Worm (Caenorhabditis elegans): Measurements from ENCODE around the gene T16G1.3.
A peak's percentile ranks its signal among the peaks of the same experiment; 100 is the strongest.

The T16G1.3 gene

DNA sequence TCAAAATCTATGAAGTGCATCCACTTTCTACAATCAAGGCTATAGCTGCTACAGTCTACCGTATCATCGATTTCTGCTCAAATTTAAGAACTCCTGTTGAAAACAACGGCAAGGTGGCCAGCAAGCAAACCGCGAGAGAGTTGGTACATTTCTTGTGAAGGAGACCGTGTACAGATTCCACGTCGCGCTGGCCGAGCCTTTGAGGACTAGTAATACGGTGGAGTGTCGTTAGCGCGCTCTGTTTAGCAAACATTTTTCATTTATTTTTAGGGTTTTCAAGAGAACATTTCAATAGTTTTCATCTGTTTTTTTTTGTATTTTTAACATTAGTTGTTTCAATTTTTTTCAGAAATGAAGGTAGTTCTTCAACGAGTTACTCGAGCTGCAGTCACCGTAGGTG is 8.2 kb upstream of the T16G1.3 start, which contains the start of gene pqn-68:
TSS of gene pqn-68 (plus strand) at position 350 of the 400 bp plus-strand sequence.
- TF ChIP-seq Y75B8A.6 (GFP tag; IDR thresholded peaks at IDR 0.05) (no peak), lin-1 (GFP tag; IDR thresholded peaks at IDR 0.05) (no peak), hlh-30 (tag; optimal IDR thresholded peaks at IDR 0.05; ENCODE audit: insufficient read depth) (peak; percentile 8), hif-1 (tag; optimal IDR thresholded peaks at IDR 0.05) (peak in 1 of 2 experiments; percentile 8), daf-16 (GFP tag; optimal IDR thresholded peaks at IDR 0.05) (no peak), daf-16 (tag; optimal IDR thresholded peaks at IDR 0.05) (peak; percentile 6), tra-1 (GFP tag; IDR thresholded peaks at IDR 0.05) (no peak), T26A8.4 (GFP tag; IDR thresholded peaks at IDR 0.05) (no peak), ctbp-1 (GFP tag; IDR thresholded peaks at IDR 0.05) (no peak), Y48G9A.11 (GFP tag; IDR thresholded peaks at IDR 0.05) (no peak), dve-1 (tag; optimal IDR thresholded peaks at IDR 0.05; ENCODE audit: insufficient read depth) (peak; percentile 17), dpl-1 (GFP tag; optimal IDR thresholded peaks at IDR 0.05) (peak; percentile 25), nhr-76 (tag; optimal IDR thresholded peaks at IDR 0.05) (no peak), fkh-10 (GFP tag; optimal IDR thresholded peaks at IDR 0.05) (no peak), nhr-6 (tag; optimal IDR thresholded peaks at IDR 0.05) (peak; percentile 80), aha-1 (tag) (peak; percentile 71), zfp-3 (GFP tag; conservative IDR thresholded peaks at IDR 0.05) (no peak), sdz-12 (GFP tag; optimal IDR thresholded peaks at IDR 0.05) (no peak), gei-8 (GFP tag; optimal IDR thresholded peaks at IDR 0.05) (no peak), daf-12 (tag; optimal IDR thresholded peaks at IDR 0.05) (no peak), egl-27 (tag; optimal IDR thresholded peaks at IDR 0.05) (no peak), ZK337.2 (GFP tag; IDR thresholded peaks at IDR 0.05) (no peak), T20F7.1 (GFP tag; optimal IDR thresholded peaks at IDR 0.05) (peak; percentile 92), mes-2 (tag; optimal IDR thresholded peaks at IDR 0.05; ENCODE audit: poor library complexity, severe bottlenecking) (peak; percentile 85), lsy-2 (tag; optimal IDR thresholded peaks at IDR 0.05) (peak in 1 of 2 experiments; percentile 55), madf-5 (GFP tag; IDR thresholded peaks at IDR 0.05) (no peak), ceh-20 (GFP tag; IDR thresholded peaks at IDR 0.05) (no peak), Y5F2A.4 (GFP tag; optimal IDR thresholded peaks at IDR 0.05) (no peak), F37D6.2 (tag; optimal IDR thresholded peaks at IDR 0.05) (no peak)

- TF ChIP-seq nhr-6 (tag; optimal IDR thresholded peaks at IDR 0.05) (peak; percentile 98), nhr-28 (tag; optimal IDR thresholded peaks at IDR 0.05) (peak; percentile 34), hlh-30 (tag; optimal IDR thresholded peaks at IDR 0.05; ENCODE audit: insufficient read depth) (peak; percentile 59), T20F7.1 (GFP tag; optimal IDR thresholded peaks at IDR 0.05) (peak; percentile 85), dve-1 (tag; optimal IDR thresholded peaks at IDR 0.05; ENCODE audit: insufficient read depth) (peak; percentile 57), mep-1 (tag; optimal IDR thresholded peaks at IDR 0.05) (peak; percentile 64), dmd-6 (GFP tag; IDR thresholded peaks at IDR 0.05) (peak; percentile 62; the same call in 1 of the 2 replicates), ctbp-1 (GFP tag; IDR thresholded peaks at IDR 0.05) (no peak), dpl-1 (GFP tag; optimal IDR thresholded peaks at IDR 0.05) (peak; percentile 43), rbr-2 (tag; optimal IDR thresholded peaks at IDR 0.05) (peak; percentile 47), egl-43 (GFP tag; IDR thresholded peaks at IDR 0.05) (no peak), aly-2 (tag; optimal IDR thresholded peaks at IDR 0.05) (no peak), mes-2 (tag; optimal IDR thresholded peaks at IDR 0.05; ENCODE audit: poor library complexity, severe bottlenecking) (peak; percentile 80), unc-62 (GFP tag; optimal IDR thresholded peaks at IDR 0.05 in 1 of 2) (peak in 1 of 2 experiments; percentile 94), unc-62 (tag; optimal IDR thresholded peaks at IDR 0.05) (no peak), hmg-1.1 (GFP tag; IDR thresholded peaks at IDR 0.05) (peak; percentile 50), mxl-3 (GFP tag; optimal IDR thresholded peaks at IDR 0.05) (peak; percentile 45), vab-7 (GFP tag; IDR thresholded peaks at IDR 0.05) (0 out of 2 replicates have a peak, but pooled peaks have one; percentile 20), Y48G9A.11 (GFP tag; IDR thresholded peaks at IDR 0.05) (no peak), lir-3 (tag; optimal IDR thresholded peaks at IDR 0.05) (no peak), lsy-2 (tag; optimal IDR thresholded peaks at IDR 0.05) (peak in 1 of 2 experiments; percentile 69), hlh-11 (tag; optimal IDR thresholded peaks at IDR 0.05) (peak; percentile 72), fkh-10 (GFP tag; optimal IDR thresholded peaks at IDR 0.05) (no peak), daf-16 (GFP tag; optimal IDR thresholded peaks at IDR 0.05) (no peak), daf-16 (tag; optimal IDR thresholded peaks at IDR 0.05) (peak; percentile 71), nhr-48 (tag; optimal IDR thresholded peaks at IDR 0.05) (no peak), lin-13 (GFP tag; optimal IDR thresholded peaks at IDR 0.05) (peak; percentile 50)
Measured at ce11 chrV:12950812-12951528, 6.8 kb upstream of the T16G1.3 start, which contains the start of the genes T16G1.9 and T16G1.18. T16G1.9 (minus strand) TSS chrV:12950862. T16G1.18 (plus strand) TSS chrV:12951304.

Data from whole organism, L4 larva.